Worm (Caenorhabditis elegans) whole organism, L2 larva: ENCODE measurements around the gene dpy-2.

ENCODE experiments used
- C34F6.9 ChIP-seq: fragments of 150-350 bp; optimal IDR thresholded peaks from 2 replicates; lab custom pipeline; 2014; ENCODE audit warnings: missing biosample characterization, missing genetic modification characterization
- F13H6.1 ChIP-seq: sonication (generic microtip); optimal IDR thresholded peaks from 2 replicates; lab custom pipeline; 2016; ENCODE audit warnings: missing genetic modification characterization, missing compliant biosample characterization
- R02D3.7 ChIP-seq: fragments of 150-350 bp; optimal IDR thresholded peaks from 2 replicates; lab custom pipeline; 2014; ENCODE audit warnings: missing biosample characterization, missing genetic modification characterization
- Y55F3AM.14 ChIP-seq: fragments of 200-800 bp; sonication (Bioruptor generic); optimal IDR thresholded peaks from 2 replicates; lab custom pipeline; 2018; ENCODE audit warnings: mild to moderate bottlenecking, missing genetic modification characterization, missing compliant biosample characterization
- ZK546.5 ChIP-seq: sonication (generic microtip); optimal IDR thresholded peaks from 2 replicates; lab custom pipeline; 2017; ENCODE audit warnings: missing biosample characterization, missing genetic modification characterization
- alr-1 ChIP-seq: fragments of 150-350 bp; optimal IDR thresholded peaks from 2 replicates; lab custom pipeline; 2014; ENCODE audit warnings: missing biosample characterization, missing genetic modification characterization
- ama-1 ChIP-seq: fragments of 150-350 bp; optimal IDR thresholded peaks from 2 replicates; lab custom pipeline; 2018; ENCODE audit warnings: inconsistent platforms
- blmp-1 ChIP-seq: sonication (generic microtip); optimal IDR thresholded peaks from 2 replicates; lab custom pipeline; 2017; ENCODE audit warnings: missing genetic modification characterization, mild to moderate bottlenecking, missing compliant biosample characterization, antibody characterized with exemption, moderate library complexity; ENCODE audit not compliant: insufficient read depth
- ceh-16 ChIP-seq: fragments of 150-350 bp; optimal IDR thresholded peaks from 2 replicates; lab custom pipeline; 2014; ENCODE audit warnings: missing biosample characterization, missing genetic modification characterization
- ceh-82 ChIP-seq: fragments of 150-350 bp; optimal IDR thresholded peaks from 2 replicates; lab custom pipeline; 2014; ENCODE audit warnings: missing biosample characterization, missing genetic modification characterization
- crh-2 ChIP-seq: sonication (generic microtip); optimal IDR thresholded peaks from 2 replicates; lab custom pipeline; 2017; ENCODE audit warnings: missing biosample characterization, missing genetic modification characterization
- dmd-4 ChIP-seq: sonication (generic microtip); optimal IDR thresholded peaks from 2 replicates; lab custom pipeline; 2017; ENCODE audit warnings: missing biosample characterization, missing genetic modification characterization
- elt-3 ChIP-seq: sonication (generic microtip); optimal IDR thresholded peaks from 2 replicates; lab custom pipeline; 2017; ENCODE audit warnings: missing biosample characterization, missing genetic modification characterization
- fos-1 ChIP-seq: fragments of 150-350 bp; optimal IDR thresholded peaks from 2 replicates; lab custom pipeline; 2014; ENCODE audit warnings: missing biosample characterization, missing genetic modification characterization
- lin-11 ChIP-seq: fragments of 150-350 bp; sonication (generic microtip); optimal IDR thresholded peaks from 2 replicates; lab custom pipeline; 2014; ENCODE audit warnings: missing biosample characterization, missing genetic modification characterization, inconsistent platforms, mixed read lengths
- lin-13 ChIP-seq: fragments of 150-350 bp; optimal IDR thresholded peaks from 2 replicates; lab custom pipeline; 2014; ENCODE audit warnings: missing biosample characterization, missing genetic modification reagents, missing genetic modification characterization
- lin-39 ChIP-seq: fragments of 150-350 bp; optimal IDR thresholded peaks from 2 replicates; lab custom pipeline; 2014; ENCODE audit warnings: missing biosample characterization, missing genetic modification reagents, missing genetic modification characterization
- lsy-2 ChIP-seq, 2 experiments: fragments of 150-350 bp in 1 of 2; sonication (generic microtip) in 1 of 2; optimal IDR thresholded peaks; 2 replicates each; lab custom pipeline; 2014 to 2017; ENCODE audit warnings: missing biosample characterization in 2 of 2, missing genetic modification characterization in 2 of 2
- mab-5 ChIP-seq: fragments of 150-350 bp; optimal IDR thresholded peaks from 2 replicates; lab custom pipeline; 2014; ENCODE audit warnings: missing biosample characterization, missing genetic modification characterization
- mbf-1 ChIP-seq: sonication (generic microtip); optimal IDR thresholded peaks from 2 replicates; lab custom pipeline; 2017; ENCODE audit warnings: missing biosample characterization, missing genetic modification characterization
- nhr-10 ChIP-seq: sonication (generic microtip); optimal IDR thresholded peaks from 2 replicates; lab custom pipeline; 2017; ENCODE audit warnings: missing biosample characterization, missing genetic modification characterization
- nhr-11 ChIP-seq: fragments of 150-350 bp; optimal IDR thresholded peaks from 2 replicates; lab custom pipeline; 2014; ENCODE audit warnings: missing biosample characterization, missing genetic modification characterization
- nhr-12 ChIP-seq: fragments of 150-350 bp; optimal IDR thresholded peaks from 2 replicates; lab custom pipeline; 2014; ENCODE audit warnings: missing biosample characterization, missing genetic modification characterization
- nhr-129 ChIP-seq: fragments of 150-350 bp; optimal IDR thresholded peaks from 2 replicates; lab custom pipeline; 2014; ENCODE audit warnings: missing biosample characterization, missing genetic modification characterization
- nhr-21 ChIP-seq: fragments of 150-350 bp; optimal IDR thresholded peaks from 2 replicates; lab custom pipeline; 2014; ENCODE audit warnings: missing biosample characterization, missing genetic modification characterization
- nhr-237 ChIP-seq: fragments of 150-350 bp; optimal IDR thresholded peaks from 2 replicates; lab custom pipeline; 2014; ENCODE audit warnings: missing biosample characterization, missing genetic modification characterization
- nhr-25 ChIP-seq: fragments of 150-350 bp; sonication (generic microtip); optimal IDR thresholded peaks from 3 replicates; lab custom pipeline; 2014; ENCODE audit warnings: missing biosample characterization, missing genetic modification characterization
- nhr-6 ChIP-seq: fragments of 150-350 bp; optimal IDR thresholded peaks from 2 replicates; lab custom pipeline; 2014; ENCODE audit warnings: missing biosample characterization, missing genetic modification characterization
- nhr-77 ChIP-seq: fragments of 150-350 bp; optimal IDR thresholded peaks from 2 replicates; lab custom pipeline; 2014; ENCODE audit warnings: missing biosample characterization, missing genetic modification characterization
- sem-4 ChIP-seq: fragments of 150-350 bp; optimal IDR thresholded peaks from 2 replicates; lab custom pipeline; 2014; ENCODE audit warnings: missing biosample characterization, missing genetic modification reagents, missing genetic modification characterization
- skn-1 ChIP-seq: sonication (generic microtip); optimal IDR thresholded peaks from 2 replicates; lab custom pipeline; 2017; ENCODE audit warnings: missing biosample characterization, missing genetic modification characterization
- sma-3 ChIP-seq: sonication (generic microtip); optimal IDR thresholded peaks from 2 replicates; lab custom pipeline; 2016; ENCODE audit warnings: missing genetic modification reagents, missing genetic modification characterization, missing compliant biosample characterization
- sma-9 ChIP-seq, 2 experiments: fragments of 150-350 bp in 1 of 2; sonication (generic microtip) in 1 of 2; optimal IDR thresholded peaks; 2 replicates each; lab custom pipeline; 2014 to 2016; ENCODE audit warnings: missing genetic modification characterization in 2 of 2, mild to moderate bottlenecking in 1 of 2, missing biosample characterization in 1 of 2, missing compliant biosample characterization in 1 of 2, missing genetic modification reagents in 1 of 2, moderate library complexity in 1 of 2
- snpc-4 ChIP-seq: fragments of 150-350 bp; optimal IDR thresholded peaks from 2 replicates; lab custom pipeline; 2014; ENCODE audit warnings: missing biosample characterization, missing genetic modification characterization
- unc-39 ChIP-seq: fragments of 150-350 bp; optimal IDR thresholded peaks from 2 replicates; lab custom pipeline; 2014; ENCODE audit warnings: missing biosample characterization, missing genetic modification characterization
- unc-62 ChIP-seq: fragments of 150-350 bp; optimal IDR thresholded peaks from 2 replicates; lab custom pipeline; 2014; ENCODE audit warnings: missing biosample characterization, missing genetic modification reagents, missing genetic modification characterization
- zag-1 ChIP-seq: fragments of 150-350 bp; optimal IDR thresholded peaks from 2 replicates; lab custom pipeline; 2014; ENCODE audit warnings: missing biosample characterization, missing genetic modification characterization
- ztf-1 ChIP-seq: fragments of 200-800 bp; sonication (Bioruptor generic); conservative IDR thresholded peaks from 2 replicates; pipeline ENCODE4 v1.3.6; 2022; ENCODE audit warnings: missing genetic modification characterization, missing compliant biosample characterization
- ztf-11 ChIP-seq: sonication (generic microtip); optimal IDR thresholded peaks from 2 replicates; lab custom pipeline; 2017; ENCODE audit warnings: missing biosample characterization, missing genetic modification characterization
- ztf-4 ChIP-seq: fragments of 150-350 bp; optimal IDR thresholded peaks from 2 replicates; lab custom pipeline; 2014; ENCODE audit warnings: missing biosample characterization, missing genetic modification characterization

dpy-2 gene

DNA sequence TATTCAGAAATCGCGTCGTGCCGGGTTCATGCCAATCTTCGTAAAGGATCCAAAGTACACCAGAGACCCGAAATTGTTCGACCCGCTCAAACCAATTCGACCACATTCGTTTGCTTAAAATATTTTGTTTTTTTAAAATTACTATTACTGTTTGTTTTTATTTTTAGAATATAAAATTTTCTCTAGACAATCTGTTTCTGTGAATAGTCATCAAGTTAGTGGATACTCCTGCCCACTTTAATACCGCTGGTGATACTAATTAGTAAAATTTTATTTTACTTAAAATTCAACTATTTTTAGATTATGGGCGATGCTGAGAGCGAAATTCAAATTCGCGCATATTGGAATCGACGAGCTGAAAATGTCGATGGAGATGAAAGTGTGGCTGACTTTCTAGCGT lies 22.5 kb downstream of the dpy-2 start, which contains the start of gene T14B4.1:
TSS of gene T14B4.1 (plus strand) at position 301 of the 400 bp plus-strand sequence.
- no peak for TF ChIP-seq ceh-16 (tag; lab: Kevin White, UChicago)
- TF ChIP-seq ztf-4 (tag; lab: Kevin White, UChicago), result no peak

- peak; percentile 48 for TF ChIP-seq crh-2
- no peak for TF ChIP-seq nhr-237 (tag; lab: Kevin White, UChicago)
- TF ChIP-seq nhr-11 (tag; lab: Kevin White, UChicago), result no peak
- no peak for TF ChIP-seq unc-62 (GFP tag; lab: Kevin White, UChicago)
- TF ChIP-seq Y55F3AM.14, result no peak
- TF ChIP-seq mab-5 (tag; lab: Kevin White, UChicago), result no peak
- no peak for TF ChIP-seq nhr-77 (tag; lab: Kevin White, UChicago)
- TF ChIP-seq lin-39 (tag; lab: Kevin White, UChicago), result no peak
- peak; percentile 68 for TF ChIP-seq C34F6.9 (tag; lab: Kevin White, UChicago)
- no peak for TF ChIP-seq unc-39
- peak; percentile 33 for TF ChIP-seq sma-9 (GFP tag; optimal IDR thresholded peaks at IDR 0.05; lab: Kevin White, UChicago)
- TF ChIP-seq sma-9 (tag; optimal IDR thresholded peaks at IDR 0.05; lab: Kevin White, UChicago), result no peak
- TF ChIP-seq elt-3 (tag; lab: Kevin White, UChicago), result no peak
- peak; percentile 13 for TF ChIP-seq nhr-21 (tag; lab: Kevin White, UChicago)
- no peak for TF ChIP-seq sem-4 (tag; lab: Kevin White, UChicago)
- TF ChIP-seq lin-11 (tag; lab: Kevin White, UChicago), result no peak
- peak; percentile 57 for TF ChIP-seq sma-3
- peak; percentile 54 for TF ChIP-seq lin-13
- TF ChIP-seq ceh-82 (tag; lab: Kevin White, UChicago), result no peak
- TF ChIP-seq nhr-129, result peak; percentile 65
- TF ChIP-seq fos-1, result peak; percentile 32
- no peak for TF ChIP-seq nhr-12 (tag; lab: Kevin White, UChicago)
- TF ChIP-seq zag-1 (tag; lab: Kevin White, UChicago), result peak; percentile 7
- no peak for TF ChIP-seq blmp-1 (tag; lab: Kevin White, UChicago)
- TF ChIP-seq lsy-2 (tag; optimal IDR thresholded peaks at IDR 0.05; lab: Kevin White, UChicago), result peak in 1 of 2 experiments; percentile 71
- no peak for TF ChIP-seq ztf-11 (tag; lab: Kevin White, UChicago)
- peak; percentile 20 for TF ChIP-seq F13H6.1 (tag; lab: Kevin White, UChicago)
- no peak for TF ChIP-seq ztf-1
- TF ChIP-seq mbf-1, result no peak
- no peak for TF ChIP-seq R02D3.7 (tag; lab: Kevin White, UChicago)
Observed at ce11 chrII:6741428-6741827, 27.3 kb downstream of the dpy-2 start, which contains the start of gene exos-8. Gene exos-8, plus strand, starts transcription at chrII:6741691.

- TF ChIP-seq dmd-4 (no peak), crh-2 (no peak), lsy-2 (tag; optimal IDR thresholded peaks at IDR 0.05; lab: Kevin White, UChicago) (no peak), ama-1 (lab: Kevin White, UChicago) (no peak), nhr-6 (tag; lab: Kevin White, UChicago) (no peak), nhr-21 (tag; lab: Kevin White, UChicago) (no peak), mbf-1 (no peak), nhr-10 (tag; lab: Kevin White, UChicago) (no peak), skn-1 (tag; lab: Kevin White, UChicago) (no peak), alr-1 (tag; lab: Kevin White, UChicago) (no peak), Y55F3AM.14 (no peak), lin-13 (no peak), snpc-4 (tag; lab: Kevin White, UChicago) (no peak), ztf-1 (no peak), ZK546.5 (tag; lab: Kevin White, UChicago) (no peak), nhr-25 (tag; lab: Kevin White, UChicago) (no peak), nhr-129 (no peak)
Observed at ce11 chrII:6742614-6743013, 28.5 kb downstream of the dpy-2 start, which contains the start of gene F41G3.6. Gene F41G3.6, plus strand, starts transcription at chrII:6742914.
